Fruit fly (Drosophila melanogaster) whole organism, wandering third instar larva: ENCODE measurements around the gene CG6567.

Experiments
- Abd-B ChIP-seq: fragments of >200 bp; optimal IDR thresholded peaks from 2 replicates; lab custom pipeline; 2017; ENCODE audit warnings: missing biosample characterization, missing genetic modification characterization
- CG32264 ChIP-seq: fragments of 200-800 bp; sonication (Bioruptor generic); optimal IDR thresholded peaks from 2 replicates; lab custom pipeline; 2016; ENCODE audit warnings: missing biosample characterization, missing genetic modification characterization
- HLH106 ChIP-seq: fragments of 200-800 bp; optimal IDR thresholded peaks from 3 replicates; lab custom pipeline; 2019; ENCODE audit warnings: missing biosample characterization, mild to moderate bottlenecking, missing genetic modification characterization, moderate library complexity
- Hr78 ChIP-seq: fragments of >200 bp; optimal IDR thresholded peaks from 2 replicates; lab custom pipeline; 2017; ENCODE audit warnings: missing biosample characterization, missing genetic modification characterization
- Hr83 ChIP-seq: fragments of 200-300 bp; sonication (Bioruptor generic); optimal IDR thresholded peaks from 2 replicates; lab custom pipeline; 2016; ENCODE audit warnings: missing biosample characterization, mild to moderate bottlenecking, missing genetic modification characterization, moderate library complexity; ENCODE audit not compliant: poor library complexity, severe bottlenecking
- Myc ChIP-seq: fragments of >200 bp; optimal IDR thresholded peaks from 2 replicates; lab custom pipeline; 2017
- OdsH ChIP-seq: fragments of 200-800 bp; sonication (Bioruptor generic); optimal IDR thresholded peaks from 2 replicates; lab custom pipeline; 2016; ENCODE audit warnings: missing biosample characterization, mild to moderate bottlenecking, missing genetic modification characterization
- dmrt93B ChIP-seq: fragments of 200-800 bp; sonication (Bioruptor generic); optimal IDR thresholded peaks from 2 replicates; lab custom pipeline; 2018; ENCODE audit warnings: missing biosample characterization, mild to moderate bottlenecking, missing genetic modification characterization
- lola ChIP-seq: fragments of >200 bp; optimal IDR thresholded peaks from 2 replicates; lab custom pipeline; 2017; ENCODE audit warnings: missing biosample characterization, missing genetic modification characterization
- pan ChIP-seq: fragments of >200 bp; optimal IDR thresholded peaks from 2 replicates; lab custom pipeline; 2017
- psq ChIP-seq: fragments of 200-800 bp; sonication (Bioruptor generic); optimal IDR thresholded peaks from 3 replicates; lab custom pipeline; 2017; ENCODE audit warnings: missing biosample characterization, mild to moderate bottlenecking, missing genetic modification characterization, moderate library complexity

DNA sequence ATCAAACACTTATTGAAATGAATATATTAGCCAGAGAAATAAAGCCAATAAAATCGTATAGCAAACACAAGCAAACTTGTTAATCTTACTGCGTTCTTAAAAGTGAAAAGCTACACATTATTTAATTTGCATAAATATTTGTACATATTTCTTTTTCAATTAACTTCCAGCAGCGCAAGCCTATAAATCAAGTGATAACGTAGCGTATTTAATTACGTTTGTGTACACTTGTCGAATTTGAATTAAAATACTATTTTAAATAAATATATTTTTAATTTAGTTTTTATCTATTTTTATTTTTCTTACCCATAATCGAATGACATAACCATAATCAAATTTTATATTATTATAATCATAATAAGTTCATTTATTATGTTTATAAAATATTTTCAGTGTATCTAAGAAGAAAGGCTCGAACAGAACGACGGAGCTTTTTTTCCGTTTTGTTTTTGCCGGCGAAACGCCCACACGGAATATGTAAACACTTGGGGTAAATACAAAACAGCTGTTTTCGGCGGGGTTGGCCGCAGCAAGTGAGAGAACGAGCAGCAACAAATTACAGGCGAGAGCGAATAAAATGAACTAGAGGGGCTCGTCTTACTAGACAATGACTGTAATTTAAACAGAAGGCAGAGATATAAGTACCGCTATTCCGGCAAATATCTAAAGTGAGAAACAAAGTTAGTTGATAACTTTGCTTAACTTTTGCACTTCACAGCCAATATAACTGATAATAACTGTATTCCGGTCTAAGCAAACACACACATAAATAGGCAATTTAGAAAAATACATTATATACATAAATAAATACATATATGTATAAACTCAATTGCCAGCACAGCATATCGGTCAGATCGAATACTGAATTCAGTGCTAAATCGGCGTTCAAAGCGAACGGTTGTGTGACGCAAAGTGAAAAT, 21.5 kb upstream of the CG6567 start, which contains the start of gene Sodh2:
- TF ChIP-seq pan (lab: Kevin White, UChicago): no peak
- TF ChIP-seq Myc (lab: Kevin White, UChicago): no peak
- peak; percentile 83 for TF ChIP-seq psq (GFP tag; lab: Kevin White, UChicago)
- no peak for TF ChIP-seq Abd-B (GFP tag; lab: Kevin White, UChicago)
- TF ChIP-seq CG32264 (GFP tag; lab: Kevin White, UChicago): peak; percentile 17
- TF ChIP-seq dmrt93B: peak; percentile 51
- peak; percentile 86 for TF ChIP-seq HLH106 (tag; lab: Kevin White, UChicago)
- TF ChIP-seq Hr83 (GFP tag; lab: Kevin White, UChicago): peak; percentile 98
- no peak for TF ChIP-seq Hr78 (GFP tag; lab: Kevin White, UChicago)
- no peak for TF ChIP-seq lola (GFP tag; lab: Kevin White, UChicago)
- peak; percentile 86 for TF ChIP-seq OdsH (GFP tag; lab: Kevin White, UChicago)
